Fruit fly (Drosophila melanogaster) whole organism, embryonic: ENCODE measurements around the gene LysRS.

Source experiments
- Aef1 ChIP-seq: fragments of 200-800 bp; sonication (Bioruptor generic); IDR thresholded peaks from 3 replicates; pipeline ENCODE4 v1.3.6; 2022; ENCODE audit warnings: missing biosample characterization, missing genetic modification characterization
- Antp ChIP-seq: fragments of 200-800 bp; sonication (Bioruptor generic); optimal IDR thresholded peaks from 3 replicates; lab custom pipeline; 2016; ENCODE audit warnings: missing biosample characterization, missing genetic modification characterization
- Awh ChIP-seq: fragments of 200-800 bp; sonication (Bioruptor generic); IDR thresholded peaks from 2 replicates; pipeline ENCODE4, ENCODE4 v1.3.6; 2022; ENCODE audit warnings: missing biosample characterization, missing genetic modification characterization
- CG10209 ChIP-seq: fragments of 200-800 bp; sonication (Bioruptor generic); optimal IDR thresholded peaks from 3 replicates; lab custom pipeline; 2017; ENCODE audit warnings: missing biosample characterization, mild to moderate bottlenecking, missing genetic modification characterization, missing genetic modification reagents
- CG1024 ChIP-seq: fragments of 200-800 bp; sonication (Bioruptor generic); IDR thresholded peaks from 2 replicates; pipeline ENCODE4 v1.3.6; 2022; ENCODE audit warnings: missing biosample characterization, missing genetic modification characterization
- CG10959 ChIP-seq: fragments of 200-800 bp; sonication (Bioruptor generic); IDR thresholded peaks from 2 replicates; pipeline ENCODE4 v1.3.6; 2022; ENCODE audit warnings: missing biosample characterization, missing genetic modification characterization
- CG12391 ChIP-seq: fragments of 200-800 bp; sonication (Bioruptor generic); optimal IDR thresholded peaks from 3 replicates; lab custom pipeline; 2018; ENCODE audit warnings: missing biosample characterization, mild to moderate bottlenecking, missing genetic modification characterization, moderate library complexity
- CG13296 ChIP-seq: fragments of 200-800 bp; sonication (Bioruptor generic); optimal IDR thresholded peaks from 3 replicates; lab custom pipeline; 2018; ENCODE audit warnings: missing biosample characterization, mild to moderate bottlenecking, missing genetic modification characterization
- CG14710 ChIP-seq: fragments of 200-800 bp; sonication (Bioruptor generic); optimal IDR thresholded peaks from 3 replicates; lab custom pipeline; 2019; ENCODE audit warnings: missing biosample characterization, mild to moderate bottlenecking, missing genetic modification characterization, moderate library complexity
- CG17328 ChIP-seq: fragments of 200-800 bp; sonication (Bioruptor generic); IDR thresholded peaks from 2 replicates; pipeline ENCODE4 v1.3.6; 2022; ENCODE audit warnings: missing biosample characterization, missing genetic modification characterization
- CG17359 ChIP-seq: fragments of 200-800 bp; sonication (Bioruptor generic); optimal IDR thresholded peaks from 3 replicates; lab custom pipeline; 2018; ENCODE audit warnings: missing biosample characterization, mild to moderate bottlenecking, missing genetic modification characterization, moderate library complexity
- CG2678 ChIP-seq: fragments of 200-800 bp; sonication (Bioruptor generic); optimal IDR thresholded peaks from 3 replicates; lab custom pipeline; 2019; ENCODE audit warnings: missing biosample characterization, mild to moderate bottlenecking, missing genetic modification characterization, moderate library complexity
- CG2889 ChIP-seq: fragments of 200-800 bp; sonication (Bioruptor generic); IDR thresholded peaks from 3 replicates; pipeline ENCODE4 v1.3.6; 2022; ENCODE audit warnings: missing biosample characterization, missing genetic modification characterization
- CG34224 ChIP-seq: fragments of 200-800 bp; sonication (Bioruptor generic); IDR thresholded peaks from 3 replicates; pipeline ENCODE4 v1.3.6; 2022; ENCODE audit warnings: missing biosample characterization, missing genetic modification characterization; ENCODE audit not compliant: partially characterized antibody
- CG34376 ChIP-seq: fragments of 200-800 bp; sonication (Bioruptor generic); optimal IDR thresholded peaks from 2 replicates; lab custom pipeline; 2018; ENCODE audit warnings: missing biosample characterization, mild to moderate bottlenecking, missing genetic modification characterization
- CG4282 ChIP-seq: fragments of 200-800 bp; sonication (Bioruptor generic); optimal IDR thresholded peaks from 2 replicates; lab custom pipeline; 2016; ENCODE audit warnings: missing biosample characterization, missing genetic modification characterization
- CG5180 ChIP-seq: fragments of 200-800 bp; sonication (Bioruptor generic); optimal IDR thresholded peaks from 3 replicates; lab custom pipeline; 2017; ENCODE audit warnings: missing biosample characterization, missing genetic modification characterization, mild to moderate bottlenecking, moderate library complexity, missing genetic modification reagents
- CG8089 ChIP-seq: fragments of 200-800 bp; sonication (Bioruptor generic); optimal IDR thresholded peaks from 3 replicates; lab custom pipeline; 2016; ENCODE audit warnings: missing biosample characterization, missing genetic modification characterization
- CHES-1-like ChIP-seq: fragments of 200-800 bp; sonication (Bioruptor generic); optimal IDR thresholded peaks from 2 replicates; lab custom pipeline; 2016; ENCODE audit warnings: missing biosample characterization, missing genetic modification characterization
- CoRest ChIP-seq: fragments of 200-800 bp; sonication (Bioruptor generic); optimal IDR thresholded peaks from 3 replicates; lab custom pipeline; 2018; ENCODE audit warnings: missing biosample characterization, mild to moderate bottlenecking, missing genetic modification characterization, moderate library complexity
- Doc3 ChIP-seq: fragments of 200-800 bp; sonication (Bioruptor generic); IDR thresholded peaks from 3 replicates; pipeline ENCODE4 v1.3.6; 2022; ENCODE audit warnings: missing biosample characterization, missing genetic modification characterization; ENCODE audit not compliant: partially characterized antibody
- Fer3 ChIP-seq: fragments of 200-800 bp; sonication (Bioruptor generic); optimal IDR thresholded peaks from 2 replicates; lab custom pipeline; 2018; ENCODE audit warnings: missing biosample characterization, mild to moderate bottlenecking, missing genetic modification characterization, moderate library complexity
- Hey ChIP-seq: fragments of 200-800 bp; sonication (Bioruptor generic); optimal IDR thresholded peaks from 3 replicates; lab custom pipeline; 2018; ENCODE audit warnings: missing biosample characterization, mild to moderate bottlenecking, missing genetic modification characterization
- MESR4 ChIP-seq: fragments of 200-800 bp; sonication (Bioruptor generic); optimal IDR thresholded peaks from 2 replicates; lab custom pipeline; 2018; ENCODE audit warnings: missing biosample characterization, mild to moderate bottlenecking, missing genetic modification characterization, moderate library complexity
- Mad ChIP-seq: fragments of 200-800 bp; sonication (Bioruptor generic); optimal IDR thresholded peaks from 2 replicates; lab custom pipeline; 2016; ENCODE audit warnings: missing biosample characterization, missing genetic modification characterization
- Mes4 ChIP-seq: fragments of 200-800 bp; sonication (Bioruptor generic); optimal IDR thresholded peaks from 2 replicates; lab custom pipeline; 2016; ENCODE audit warnings: missing biosample characterization, missing genetic modification characterization
- Rfx ChIP-seq: fragments of 200-800 bp; sonication (Bioruptor generic); IDR thresholded peaks from 2 replicates; pipeline ENCODE4 v1.3.6; 2022; ENCODE audit warnings: missing biosample characterization, missing genetic modification characterization
- Side ChIP-seq: fragments of 200-800 bp; sonication (Bioruptor generic); optimal IDR thresholded peaks from 2 replicates; lab custom pipeline; 2016; ENCODE audit warnings: missing biosample characterization, missing genetic modification characterization
- Sox100B ChIP-seq: fragments of 200-800 bp; sonication (Bioruptor generic); optimal IDR thresholded peaks from 3 replicates; lab custom pipeline; 2018; ENCODE audit warnings: missing biosample characterization, mild to moderate bottlenecking, missing genetic modification characterization
- Xrp1 ChIP-seq: fragments of 200-800 bp; sonication (Bioruptor generic); IDR thresholded peaks from 2 replicates; pipeline ENCODE4 v1.3.6; 2022; ENCODE audit warnings: missing biosample characterization, missing genetic modification characterization
- bab2 ChIP-seq: fragments of 200-800 bp; sonication (Bioruptor generic); optimal IDR thresholded peaks from 2 replicates; lab custom pipeline; 2016; ENCODE audit warnings: missing biosample characterization, missing genetic modification characterization
- bbx ChIP-seq: fragments of 200-800 bp; sonication (Bioruptor generic); IDR thresholded peaks from 2 replicates; pipeline ENCODE4 v1.3.6; 2022; ENCODE audit warnings: missing biosample characterization, missing genetic modification characterization; ENCODE audit not compliant: partially characterized antibody
- da ChIP-seq: fragments of 200-800 bp; sonication (Bioruptor generic); optimal IDR thresholded peaks from 2 replicates; lab custom pipeline; 2016; ENCODE audit warnings: missing biosample characterization, missing genetic modification characterization
- dati ChIP-seq: fragments of 200-800 bp; sonication (Bioruptor generic); IDR thresholded peaks from 2 replicates; pipeline ENCODE4 v1.3.6; 2022; ENCODE audit warnings: missing biosample characterization, missing genetic modification characterization
- disco-r ChIP-seq: fragments of 200-800 bp; sonication (Bioruptor generic); optimal IDR thresholded peaks from 2 replicates; lab custom pipeline; 2016; ENCODE audit warnings: missing biosample characterization, missing genetic modification characterization
- ems ChIP-seq: fragments of 200-800 bp; sonication (Bioruptor generic); optimal IDR thresholded peaks from 3 replicates; lab custom pipeline; 2016; ENCODE audit warnings: missing biosample characterization, missing genetic modification characterization
- fd102C ChIP-seq: fragments of 200-800 bp; sonication (Bioruptor generic); optimal IDR thresholded peaks from 2 replicates; lab custom pipeline; 2018; ENCODE audit warnings: missing biosample characterization, mild to moderate bottlenecking, missing genetic modification characterization, moderate library complexity
- ftz-f1 ChIP-seq: fragments of 200-800 bp; sonication (Bioruptor generic); optimal IDR thresholded peaks from 2 replicates; lab custom pipeline; 2016; ENCODE audit warnings: missing biosample characterization, missing genetic modification characterization
- hth ChIP-seq: fragments of >200 bp; optimal IDR thresholded peaks from 2 replicates; lab custom pipeline; 2017; ENCODE audit warnings: inconsistent platforms
- jumu ChIP-seq: fragments of 200-800 bp; sonication (Bioruptor generic); optimal IDR thresholded peaks from 3 replicates; lab custom pipeline; 2016; ENCODE audit warnings: missing biosample characterization, missing genetic modification characterization
- lov ChIP-seq, 2 experiments: fragments of 200-800 bp in 1 of 2; fragments of >200 bp in 1 of 2; sonication (Bioruptor generic) in 1 of 2; IDR thresholded peaks in 1 of 2; optimal IDR thresholded peaks in 1 of 2; 2 replicates in 1 of 2; 3 replicates in 1 of 2; pipeline versions ENCODE4 v1.3.6 to Lab custom; 2017 to 2022; ENCODE audit warnings: missing biosample characterization in 1 of 2, missing genetic modification characterization in 1 of 2
- mirr ChIP-seq: fragments of 200-800 bp; sonication (Bioruptor generic); optimal IDR thresholded peaks from 3 replicates; lab custom pipeline; 2018; ENCODE audit warnings: missing biosample characterization, mild to moderate bottlenecking, missing genetic modification characterization
- onecut ChIP-seq: fragments of 200-800 bp; sonication (Bioruptor generic); IDR thresholded peaks from 2 replicates; pipeline ENCODE4 v1.3.6; 2022; ENCODE audit warnings: missing biosample characterization, missing genetic modification characterization
- p53 ChIP-seq: fragments of 200-800 bp; sonication (Bioruptor generic); optimal IDR thresholded peaks from 2 replicates; lab custom pipeline; 2016; ENCODE audit warnings: missing biosample characterization, missing genetic modification characterization
- sens ChIP-seq: fragments of 200-800 bp; sonication (Bioruptor generic); peaks from one replicate; lab custom pipeline; 2016; ENCODE audit warnings: missing biosample characterization, missing genetic modification characterization
- sim ChIP-seq: fragments of 200-800 bp; sonication (Bioruptor generic); IDR thresholded peaks from 2 replicates; pipeline ENCODE4 v1.3.6; 2022; ENCODE audit warnings: missing biosample characterization, missing genetic modification characterization
- slp2 ChIP-seq: fragments of 200-800 bp; sonication (Bioruptor generic); optimal IDR thresholded peaks from 2 replicates; lab custom pipeline; 2016; ENCODE audit warnings: missing biosample characterization, missing genetic modification characterization
- sna ChIP-seq: fragments of 200-800 bp; sonication (Bioruptor generic); IDR thresholded peaks from 2 replicates; pipeline ENCODE4 v1.3.6; 2022; ENCODE audit warnings: missing biosample characterization, missing genetic modification characterization; ENCODE audit not compliant: partially characterized antibody
- sug ChIP-seq: fragments of 200-800 bp; optimal IDR thresholded peaks from 2 replicates; lab custom pipeline; 2019; ENCODE audit warnings: missing biosample characterization, mild to moderate bottlenecking, missing genetic modification characterization, moderate library complexity
- trem ChIP-seq: fragments of 200-800 bp; optimal IDR thresholded peaks from 3 replicates; lab custom pipeline; 2019; ENCODE audit warnings: missing biosample characterization, mild to moderate bottlenecking, missing genetic modification characterization, moderate library complexity

LysRS gene

dm6 chrX:9585359-9586002 is 23.2 kb downstream of the LysRS start, which contains the start of gene Hex-A (continued):
- TF ChIP-seq CHES-1-like (GFP tag; lab: Kevin White, UChicago) (peak; percentile 95), bbx (GFP tag; lab: Robert Waterston, UW) (peak; percentile 58), CG17359 (tag; lab: Kevin White, UChicago) (peak; percentile 96), CG12391 (peak; percentile 99), jumu (GFP tag; lab: Kevin White, UChicago) (peak; percentile 88), CG10959 (GFP tag; lab: Robert Waterston, UW) (peak; percentile 46), trem (tag; lab: Kevin White, UChicago) (peak; percentile 92), fd102C (no peak), ftz-f1 (GFP tag; lab: Kevin White, UChicago) (peak; percentile 99), Aef1 (GFP tag; lab: Robert Waterston, UW) (peak; percentile 86), mirr (GFP tag; lab: Kevin White, UChicago) (peak; percentile 96), sim (peak; percentile 72), slp2 (peak; percentile 92), onecut (GFP tag; lab: Robert Waterston, UW) (peak; percentile 94), CG14710 (tag; lab: Kevin White, UChicago) (peak; percentile 96), CG13296 (GFP tag; lab: Kevin White, UChicago) (peak; percentile 99), Doc3 (GFP tag; lab: Robert Waterston, UW) (no peak), CG2889 (GFP tag; lab: Robert Waterston, UW) (peak; percentile 87), CG5180 (GFP tag; lab: Kevin White, UChicago) (peak; percentile 92), CG1024 (GFP tag; lab: Robert Waterston, UW) (peak; percentile 75; the same call in 1 of the 2 replicates), bab2 (GFP tag; lab: Kevin White, UChicago) (peak; percentile 95), MESR4 (peak; percentile 23), Mes4 (GFP tag; lab: Kevin White, UChicago) (peak; percentile 88), sens (GFP tag; lab: Kevin White, UChicago) (peak; percentile 99), sug (tag; lab: Kevin White, UChicago) (peak; percentile 98), Awh (GFP tag; lab: Robert Waterston, UW) (peak; percentile 90), Hey (tag; lab: Kevin White, UChicago) (peak; percentile 93), Rfx (GFP tag; lab: Robert Waterston, UW) (peak; percentile 94), lov (optimal IDR thresholded peaks at IDR 0.05; lab: Kevin White, UChicago) (no peak), lov (GFP tag; IDR thresholded peaks at IDR 0.05; lab: Robert Waterston, UW) (peak; percentile 80), dati (GFP tag; lab: Robert Waterston, UW) (peak; percentile 73), CoRest (peak; percentile 99), CG34224 (GFP tag; lab: Robert Waterston, UW) (peak; percentile 60), p53 (GFP tag; lab: Kevin White, UChicago) (peak; percentile 77), CG34376 (GFP tag; lab: Kevin White, UChicago) (peak; percentile 100), hth (lab: Kevin White, UChicago) (no peak), Fer3 (peak; percentile 97), CG10209 (GFP tag; lab: Kevin White, UChicago) (peak; percentile 95), Sox100B (GFP tag; lab: Kevin White, UChicago) (peak; percentile 99), Xrp1 (GFP tag; lab: Robert Waterston, UW) (peak; percentile 93), ems (GFP tag; lab: Kevin White, UChicago) (peak; percentile 93), da (peak; percentile 80), Mad (peak; percentile 92), Side (GFP tag; lab: Kevin White, UChicago) (peak; percentile 96), CG2678 (peak; percentile 99), CG17328 (peak; percentile 88), CG8089 (peak; percentile 87), sna (GFP tag; lab: Robert Waterston, UW) (peak; percentile 47), CG4282 (peak; percentile 35), Antp (GFP tag; lab: Kevin White, UChicago) (peak; percentile 85), disco-r (peak; percentile 95)
